Worm (Caenorhabditis elegans) whole organism, L1 larva: ENCODE results near the gene D1086.9.

ENCODE experiments used
- C16A3.4 ChIP-seq: fragments of 150-350 bp; optimal IDR thresholded peaks from 2 replicates; lab custom pipeline; 2014; ENCODE audit warnings: missing biosample characterization, missing genetic modification characterization
- Y116A8C.19 ChIP-seq: sonication (generic microtip); optimal IDR thresholded peaks from 2 replicates; lab custom pipeline; 2016; ENCODE audit warnings: missing compliant biosample characterization, missing genetic modification characterization, borderline replicate concordance
- alr-1 ChIP-seq: fragments of 200-800 bp; sonication (Bioruptor generic); optimal IDR thresholded peaks from 2 replicates; lab custom pipeline; 2018; ENCODE audit warnings: borderline replicate concordance, mild to moderate bottlenecking, missing genetic modification characterization, missing compliant biosample characterization
- blmp-1 ChIP-seq: fragments of 150-350 bp; optimal IDR thresholded peaks from 2 replicates; lab custom pipeline; 2014; ENCODE audit warnings: missing biosample characterization, missing genetic modification characterization
- ceh-88 ChIP-seq: fragments of 200-800 bp; sonication (Bioruptor generic); IDR thresholded peaks from 2 replicates; pipeline ENCODE4 v1.3.6; 2022; ENCODE audit warnings: missing genetic modification characterization, missing compliant biosample characterization
- dsc-1 ChIP-seq: sonication (generic microtip); optimal IDR thresholded peaks from 2 replicates; lab custom pipeline; 2016; ENCODE audit warnings: mild to moderate bottlenecking, missing genetic modification characterization, missing compliant biosample characterization
- efl-1 ChIP-seq, 4 experiments: fragments of 150-350 bp; optimal IDR thresholded peaks in 3 of 4; peaks in 1 of 4; 1 replicate in 1 of 4; 2 replicates in 3 of 4; lab custom pipeline; 2014; ENCODE audit warnings: missing biosample characterization in 2 of 4, missing genetic modification characterization in 2 of 4, missing genetic modification reagents in 2 of 4
- egl-27 ChIP-seq, 2 experiments: fragments of 150-350 bp in 1 of 2; sonication (generic microtip); optimal IDR thresholded peaks; 3 replicates each; lab custom pipeline; 2017 to 2018; ENCODE audit warnings: missing biosample characterization in 2 of 2, missing genetic modification characterization in 2 of 2, missing genetic modification reagents in 2 of 2
- elt-3 ChIP-seq, 6 experiments: fragments of 150-350 bp in 1 of 6; sonication (generic microtip); optimal IDR thresholded peaks; 2 replicates each; lab custom pipeline; 2017 to 2018; ENCODE audit warnings: missing biosample characterization in 6 of 6, missing genetic modification characterization in 6 of 6, inconsistent platforms in 1 of 6
- ets-5 ChIP-seq: fragments of 200-800 bp; sonication (Bioruptor generic); IDR thresholded peaks from 2 replicates; pipeline ENCODE4 v1.3.6; 2022; ENCODE audit warnings: missing genetic modification characterization, missing compliant biosample characterization
- grh-1 ChIP-seq: fragments of 200-800 bp; sonication (Bioruptor generic); IDR thresholded peaks from 2 replicates; pipeline ENCODE4 v1.3.6; 2022; ENCODE audit warnings: missing genetic modification reagents, missing genetic modification characterization, missing compliant biosample characterization
- hlh-17 ChIP-seq: fragments of 200-800 bp; sonication (Bioruptor generic); optimal IDR thresholded peaks from 2 replicates; lab custom pipeline; 2018; ENCODE audit warnings: missing genetic modification characterization, mild to moderate bottlenecking, missing compliant biosample characterization, moderate library complexity, borderline replicate concordance
- jun-1 ChIP-seq: fragments of 150-350 bp; optimal IDR thresholded peaks from 2 replicates; lab custom pipeline; 2014; ENCODE audit warnings: missing biosample characterization, missing genetic modification reagents, missing genetic modification characterization
- lin-13 ChIP-seq: fragments of 150-350 bp; optimal IDR thresholded peaks from 2 replicates; lab custom pipeline; 2014; ENCODE audit warnings: missing biosample characterization, missing genetic modification reagents, missing genetic modification characterization
- lin-14 ChIP-seq: fragments of 200-800 bp; sonication (Bioruptor generic); optimal IDR thresholded peaks from 2 replicates; lab custom pipeline; 2018; ENCODE audit warnings: mild to moderate bottlenecking, missing genetic modification characterization, moderate library complexity, missing compliant biosample characterization
- lsy-2 ChIP-seq, 2 experiments: fragments of 150-350 bp; optimal IDR thresholded peaks; 2 replicates each; lab custom pipeline; 2014; ENCODE audit warnings: missing biosample characterization in 2 of 2, missing genetic modification characterization in 2 of 2
- mdl-1 ChIP-seq, 2 experiments: fragments of 150-350 bp; optimal IDR thresholded peaks; 2 replicates each; lab custom pipeline; 2014 to 2017; ENCODE audit warnings: missing biosample characterization in 2 of 2, missing genetic modification characterization in 2 of 2, inconsistent platforms in 1 of 2
- mep-1 ChIP-seq: fragments of 150-350 bp; optimal IDR thresholded peaks from 2 replicates; lab custom pipeline; 2014; ENCODE audit warnings: missing biosample characterization, missing genetic modification characterization
- nhr-19 ChIP-seq: fragments of 200-800 bp; sonication (Bioruptor generic); conservative IDR thresholded peaks from 2 replicates; pipeline ENCODE4 v1.3.6; 2022; ENCODE audit warnings: missing genetic modification characterization, missing compliant biosample characterization
- nhr-20 ChIP-seq: sonication (generic microtip); optimal IDR thresholded peaks from 2 replicates; lab custom pipeline; 2016; ENCODE audit warnings: mild to moderate bottlenecking, missing genetic modification characterization, missing compliant biosample characterization
- nhr-28 ChIP-seq: fragments of 150-350 bp; optimal IDR thresholded peaks from 2 replicates; lab custom pipeline; 2014; ENCODE audit warnings: missing biosample characterization, missing genetic modification characterization
- nhr-47 ChIP-seq: sonication (generic microtip); optimal IDR thresholded peaks from 2 replicates; lab custom pipeline; 2016; ENCODE audit warnings: mild to moderate bottlenecking, missing genetic modification characterization, moderate library complexity, missing compliant biosample characterization
- nhr-71 ChIP-seq: sonication (generic microtip); optimal IDR thresholded peaks from 2 replicates; lab custom pipeline; 2016; ENCODE audit warnings: mild to moderate bottlenecking, missing genetic modification characterization, moderate library complexity, missing compliant biosample characterization
- nhr-84 ChIP-seq: sonication (generic microtip); optimal IDR thresholded peaks from 2 replicates; lab custom pipeline; 2017; ENCODE audit warnings: missing biosample characterization, missing genetic modification characterization
- nhr-85 ChIP-seq: sonication (generic microtip); peaks from one replicate; lab custom pipeline; 2016; ENCODE audit warnings: missing genetic modification characterization, inconsistent platforms, missing compliant biosample characterization
- nhr-90 ChIP-seq: sonication (generic microtip); optimal IDR thresholded peaks from 2 replicates; lab custom pipeline; 2016; ENCODE audit warnings: mild to moderate bottlenecking, missing genetic modification characterization, missing compliant biosample characterization; ENCODE audit not compliant: poor library complexity
- pax-3 ChIP-seq: fragments of 200-800 bp; sonication (Bioruptor generic); optimal IDR thresholded peaks from 2 replicates; lab custom pipeline; 2018; ENCODE audit warnings: mild to moderate bottlenecking, missing genetic modification characterization, moderate library complexity, missing compliant biosample characterization
- pqm-1 ChIP-seq: sonication (generic microtip); optimal IDR thresholded peaks from 3 replicates; lab custom pipeline; 2017; ENCODE audit warnings: missing biosample characterization, missing genetic modification characterization
- rnt-1 ChIP-seq: sonication (generic microtip); optimal IDR thresholded peaks from 2 replicates; lab custom pipeline; 2016; ENCODE audit warnings: mild to moderate bottlenecking, missing genetic modification characterization, moderate library complexity, missing compliant biosample characterization
- snpc-4 ChIP-seq: fragments of 150-350 bp; optimal IDR thresholded peaks from 2 replicates; lab custom pipeline; 2014; ENCODE audit warnings: missing biosample characterization, missing genetic modification characterization
- snu-23 ChIP-seq: sonication (generic microtip); optimal IDR thresholded peaks from 2 replicates; lab custom pipeline; 2016; ENCODE audit warnings: missing genetic modification characterization, missing compliant biosample characterization
- sox-4 ChIP-seq: sonication (generic microtip); optimal IDR thresholded peaks from 2 replicates; lab custom pipeline; 2016; ENCODE audit warnings: missing genetic modification characterization, missing compliant biosample characterization
- swsn-7 ChIP-seq: sonication (generic microtip); optimal IDR thresholded peaks from 2 replicates; lab custom pipeline; 2016; ENCODE audit warnings: missing genetic modification characterization, missing compliant biosample characterization
- tbx-2 ChIP-seq: sonication (generic microtip); optimal IDR thresholded peaks from 2 replicates; lab custom pipeline; 2016; ENCODE audit warnings: missing genetic modification characterization, missing compliant biosample characterization
- tlp-1 ChIP-seq: fragments of 150-350 bp; optimal IDR thresholded peaks from 2 replicates; lab custom pipeline; 2014; ENCODE audit warnings: missing biosample characterization, missing genetic modification characterization
- unc-130 ChIP-seq: fragments of 150-350 bp; optimal IDR thresholded peaks from 2 replicates; lab custom pipeline; 2017; ENCODE audit warnings: missing biosample characterization, missing genetic modification characterization, inconsistent platforms
- unc-30 ChIP-seq: sonication (generic microtip); optimal IDR thresholded peaks from 2 replicates; lab custom pipeline; 2017; ENCODE audit warnings: missing biosample characterization, missing genetic modification characterization
- xbp-1 ChIP-seq: sonication (generic microtip); optimal IDR thresholded peaks from 2 replicates; lab custom pipeline; 2016; ENCODE audit warnings: missing genetic modification characterization, missing compliant biosample characterization
- zip-4 ChIP-seq: fragments of 200-800 bp; sonication (Bioruptor generic); optimal IDR thresholded peaks from 2 replicates; lab custom pipeline; 2018; ENCODE audit warnings: mild to moderate bottlenecking, missing genetic modification characterization, moderate library complexity, missing compliant biosample characterization
- ztf-11 ChIP-seq, 2 experiments: sonication (generic microtip); optimal IDR thresholded peaks; 2 replicates each; lab custom pipeline; 2016 to 2017; ENCODE audit warnings: missing genetic modification characterization in 2 of 2, missing biosample characterization in 1 of 2, missing compliant biosample characterization in 1 of 2

Gene D1086.9

ce11 chrV:14094546-14094945, 9.5 kb upstream of the D1086.9 start:
- no peak for TF ChIP-seq alr-1 (tag; lab: Kevin White, UChicago)
- no peak for TF ChIP-seq hlh-17 (GFP tag; lab: Kevin White, UChicago)
- TF ChIP-seq snu-23 (GFP tag; lab: Kevin White, UChicago): no peak
- TF ChIP-seq lin-13 (GFP tag; lab: Kevin White, UChicago): no peak
- no peak for TF ChIP-seq pqm-1 (tag; lab: Kevin White, UChicago)
- TF ChIP-seq swsn-7 (tag; lab: Kevin White, UChicago): no peak
- no peak for TF ChIP-seq xbp-1 (tag; lab: Kevin White, UChicago)
- no peak for TF ChIP-seq nhr-84 (tag; lab: Kevin White, UChicago)
- no peak for TF ChIP-seq sox-4 (tag; lab: Kevin White, UChicago)
- TF ChIP-seq zip-4 (GFP tag; lab: Kevin White, UChicago): no peak
- no peak for TF ChIP-seq lin-14 (GFP tag; lab: Kevin White, UChicago)
- TF ChIP-seq egl-27 (tag; optimal IDR thresholded peaks at IDR 0.05; lab: Kevin White, UChicago): no peak
- no peak for TF ChIP-seq ets-5 (GFP tag; lab: Robert Waterston, UW)
- no peak for TF ChIP-seq nhr-47 (tag; lab: Kevin White, UChicago)
- TF ChIP-seq dsc-1: no peak
- no peak for TF ChIP-seq nhr-19 (GFP tag; lab: Robert Waterston, UW)
- no peak for TF ChIP-seq jun-1 (tag; lab: Kevin White, UChicago)
- no peak for TF ChIP-seq pax-3 (tag; lab: Kevin White, UChicago)

ce11 chrV:14094953-14095352, 9.1 kb upstream of the D1086.9 start:
- TF ChIP-seq nhr-28 (tag; lab: Kevin White, UChicago) (no peak), nhr-85 (peak; percentile 85), efl-1 (optimal IDR thresholded peaks at IDR 0.05; lab: Kevin White, UChicago) (no peak), efl-1 (GFP tag; optimal IDR thresholded peaks at IDR 0.05 in 1 of 2; lab: Kevin White, UChicago) (peak in 1 of 2 experiments; percentile 9), snu-23 (GFP tag; lab: Kevin White, UChicago) (peak; percentile 60), ztf-11 (tag; optimal IDR thresholded peaks at IDR 0.05; lab: Kevin White, UChicago) (no peak), C16A3.4 (tag; lab: Kevin White, UChicago) (no peak), elt-3 (tag; optimal IDR thresholded peaks at IDR 0.05; lab: Kevin White, UChicago) (peak in 5 of 6 experiments; percentile 55 to 99 (median 70)), Y116A8C.19 (tag; lab: Kevin White, UChicago) (no peak), lsy-2 (tag; optimal IDR thresholded peaks at IDR 0.05; lab: Kevin White, UChicago) (peak in 1 of 2 experiments; percentile 24), mdl-1 (tag; optimal IDR thresholded peaks at IDR 0.05; lab: Kevin White, UChicago) (peak in 1 of 2 experiments; percentile 10), blmp-1 (tag; lab: Kevin White, UChicago) (peak; percentile 65), lin-14 (GFP tag; lab: Kevin White, UChicago) (peak; percentile 84), tbx-2 (tag; lab: Kevin White, UChicago) (peak; percentile 56), ceh-88 (no peak), nhr-20 (peak; percentile 77), grh-1 (peak; percentile 68), nhr-19 (GFP tag; lab: Robert Waterston, UW) (peak; percentile 23; the same call in 1 of the 2 replicates), nhr-47 (tag; lab: Kevin White, UChicago) (peak; percentile 20), nhr-90 (tag; lab: Kevin White, UChicago) (peak; percentile 46), mep-1 (tag; lab: Kevin White, UChicago) (peak; percentile 20), nhr-71 (peak; percentile 66)

ce11 chrV:14097358-14097757, 6.7 kb upstream of the D1086.9 start:
- TF ChIP-seq unc-30 (tag; lab: Kevin White, UChicago): no peak
- TF ChIP-seq lin-13 (GFP tag; lab: Kevin White, UChicago): no peak
- no peak for TF ChIP-seq jun-1 (tag; lab: Kevin White, UChicago)
- no peak for TF ChIP-seq tlp-1 (tag; lab: Kevin White, UChicago)
- TF ChIP-seq rnt-1 (tag; lab: Kevin White, UChicago): peak; percentile 11
- no peak for TF ChIP-seq unc-130 (tag; lab: Kevin White, UChicago)
- peak; percentile 26 for TF ChIP-seq snpc-4 (tag; lab: Kevin White, UChicago)
